Fruit fly (Drosophila melanogaster) whole organism, embryonic: ENCODE results near the gene MSAmiP.

Source experiments
- ATbp ChIP-seq: fragments of 200-800 bp; sonication (Bioruptor generic); optimal IDR thresholded peaks from 2 replicates; lab custom pipeline; 2017; ENCODE audit warnings: missing biosample characterization, mild to moderate bottlenecking, missing genetic modification characterization, missing genetic modification reagents
- Atf6 ChIP-seq: fragments of 200-800 bp; sonication (Bioruptor generic); IDR thresholded peaks from 2 replicates; pipeline ENCODE4 v1.3.6; 2022; ENCODE audit warnings: missing biosample characterization, missing genetic modification characterization
- CG10366 ChIP-seq: fragments of 200-800 bp; sonication (Bioruptor generic); IDR thresholded peaks from 2 replicates; pipeline ENCODE4 v1.3.6; 2022; ENCODE audit warnings: missing biosample characterization, missing genetic modification characterization
- CG10462 ChIP-seq: fragments of 200-800 bp; sonication (Bioruptor generic); optimal IDR thresholded peaks from 2 replicates; lab custom pipeline; 2016; ENCODE audit warnings: missing biosample characterization, missing genetic modification characterization
- CG12942 ChIP-seq: fragments of 200-800 bp; sonication (Bioruptor generic); optimal IDR thresholded peaks from 3 replicates; lab custom pipeline; 2016; ENCODE audit warnings: missing biosample characterization, missing genetic modification characterization
- CG15696 ChIP-seq: fragments of 200-800 bp; sonication (Bioruptor generic); optimal IDR thresholded peaks from 2 replicates; lab custom pipeline; 2019; ENCODE audit warnings: missing biosample characterization, mild to moderate bottlenecking, missing genetic modification characterization, moderate library complexity
- CG17328 ChIP-seq: fragments of 200-800 bp; sonication (Bioruptor generic); IDR thresholded peaks from 2 replicates; pipeline ENCODE4 v1.3.6; 2022; ENCODE audit warnings: missing biosample characterization, missing genetic modification characterization
- CG17829 ChIP-seq: fragments of 200-800 bp; optimal IDR thresholded peaks from 2 replicates; lab custom pipeline; 2019; ENCODE audit warnings: missing biosample characterization, mild to moderate bottlenecking, missing genetic modification characterization, moderate library complexity
- CG2129 ChIP-seq: fragments of 200-800 bp; sonication (Bioruptor generic); IDR thresholded peaks from 2 replicates; pipeline ENCODE4 v1.3.6; 2022; ENCODE audit warnings: missing biosample characterization, missing genetic modification characterization; ENCODE audit not compliant: partially characterized antibody
- CG2199 ChIP-seq: fragments of 200-800 bp; sonication (Bioruptor generic); IDR thresholded peaks from 3 replicates; pipeline ENCODE4 v1.3.6; 2022; ENCODE audit warnings: missing biosample characterization, missing genetic modification characterization
- CG4282 ChIP-seq: fragments of 200-800 bp; sonication (Bioruptor generic); optimal IDR thresholded peaks from 2 replicates; lab custom pipeline; 2016; ENCODE audit warnings: missing biosample characterization, missing genetic modification characterization
- CG5245 ChIP-seq: fragments of 200-800 bp; sonication (Bioruptor generic); optimal IDR thresholded peaks from 3 replicates; lab custom pipeline; 2016; ENCODE audit warnings: missing biosample characterization, missing genetic modification characterization
- CG5953 ChIP-seq: fragments of 200-800 bp; sonication (Bioruptor generic); IDR thresholded peaks from 2 replicates; pipeline ENCODE4 v1.3.6; 2022; ENCODE audit warnings: missing biosample characterization, missing genetic modification characterization
- CG7987 ChIP-seq: fragments of 200-800 bp; sonication (Bioruptor generic); optimal IDR thresholded peaks from 2 replicates; lab custom pipeline; 2018; ENCODE audit warnings: missing biosample characterization, mild to moderate bottlenecking, missing genetic modification characterization, moderate library complexity
- CG8089 ChIP-seq: fragments of 200-800 bp; sonication (Bioruptor generic); optimal IDR thresholded peaks from 3 replicates; lab custom pipeline; 2016; ENCODE audit warnings: missing biosample characterization, missing genetic modification characterization
- CG8924 ChIP-seq: fragments of 200-800 bp; optimal IDR thresholded peaks from 3 replicates; lab custom pipeline; 2019; ENCODE audit warnings: missing biosample characterization, mild to moderate bottlenecking, missing genetic modification characterization, moderate library complexity
- CG8944 ChIP-seq: fragments of 200-800 bp; sonication (Bioruptor generic); optimal IDR thresholded peaks from 3 replicates; lab custom pipeline; 2016; ENCODE audit warnings: missing biosample characterization, missing genetic modification characterization
- Camta ChIP-seq: fragments of 200-800 bp; sonication (Bioruptor generic); optimal IDR thresholded peaks from 2 replicates; lab custom pipeline; 2016; ENCODE audit warnings: missing biosample characterization, missing genetic modification characterization
- CkIIα-i1 ChIP-seq: fragments of 200-800 bp; sonication (Bioruptor generic); IDR thresholded peaks from 2 replicates; pipeline ENCODE4 v1.3.6; 2022; ENCODE audit warnings: missing biosample characterization, missing genetic modification characterization
- Dll ChIP-seq: fragments of 200-800 bp; sonication (Bioruptor generic); IDR thresholded peaks from 4 replicates; pipeline ENCODE4 v1.3.6; 2022; ENCODE audit warnings: missing biosample characterization, missing genetic modification characterization; ENCODE audit not compliant: partially characterized antibody
- Eip74EF ChIP-seq, 2 experiments: fragments of 200-800 bp in 1 of 2; fragments of >200 bp in 1 of 2; sonication (Bioruptor generic) in 1 of 2; optimal IDR thresholded peaks; 2 replicates each; lab custom pipeline; 2017 to 2019; ENCODE audit warnings: missing biosample characterization in 2 of 2, missing genetic modification characterization in 2 of 2, mild to moderate bottlenecking in 1 of 2, moderate library complexity in 1 of 2
- Fer3 ChIP-seq: fragments of 200-800 bp; sonication (Bioruptor generic); optimal IDR thresholded peaks from 2 replicates; lab custom pipeline; 2018; ENCODE audit warnings: missing biosample characterization, mild to moderate bottlenecking, missing genetic modification characterization, moderate library complexity
- GATAe ChIP-seq: fragments of 200-800 bp; sonication (Bioruptor generic); conservative IDR thresholded peaks from 2 replicates; pipeline ENCODE4 v1.3.6; 2022; ENCODE audit warnings: missing biosample characterization, missing genetic modification characterization
- Lhr ChIP-seq: fragments of 200-800 bp; sonication (Bioruptor generic); optimal IDR thresholded peaks from 3 replicates; lab custom pipeline; 2017; ENCODE audit warnings: mild to moderate bottlenecking, missing biosample characterization, missing genetic modification reagents, missing genetic modification characterization
- MBD-R2 ChIP-seq: fragments of 200-800 bp; sonication (Bioruptor generic); IDR thresholded peaks from 2 replicates; pipeline ENCODE4 v1.3.6; 2022; ENCODE audit warnings: missing biosample characterization, missing genetic modification characterization
- NC2β ChIP-seq: fragments of 200-800 bp; sonication (Bioruptor generic); optimal IDR thresholded peaks from 2 replicates; lab custom pipeline; 2016; ENCODE audit warnings: missing biosample characterization, missing genetic modification characterization
- NFAT ChIP-seq: fragments of 200-800 bp; sonication (Bioruptor generic); IDR thresholded peaks from 2 replicates; pipeline ENCODE4 v1.3.6; 2022; ENCODE audit warnings: missing biosample characterization, missing genetic modification characterization
- Pdp1 ChIP-seq, 2 experiments: fragments of 200-800 bp; sonication (Bioruptor generic); optimal IDR thresholded peaks; 3 replicates each; lab custom pipeline; 2016; ENCODE audit warnings: missing biosample characterization in 2 of 2, missing genetic modification characterization in 2 of 2, mild to moderate bottlenecking in 1 of 2, moderate library complexity in 1 of 2
- Ravus ChIP-seq: fragments of 200-800 bp; sonication (Bioruptor generic); IDR thresholded peaks from 2 replicates; pipeline ENCODE4 v1.3.6; 2022; ENCODE audit warnings: missing biosample characterization, missing genetic modification characterization
- Six4 ChIP-seq: fragments of 200-800 bp; sonication (Bioruptor generic); optimal IDR thresholded peaks from 2 replicates; lab custom pipeline; 2016; ENCODE audit warnings: missing biosample characterization, missing genetic modification characterization
- Vsx1 ChIP-seq: fragments of 200-800 bp; sonication (Bioruptor generic); optimal IDR thresholded peaks from 2 replicates; lab custom pipeline; 2017; ENCODE audit warnings: missing biosample characterization, mild to moderate bottlenecking, missing genetic modification characterization, missing genetic modification reagents
- YL-1 ChIP-seq: fragments of 200-800 bp; sonication (Bioruptor generic); optimal IDR thresholded peaks from 3 replicates; lab custom pipeline; 2017; ENCODE audit warnings: missing biosample characterization, mild to moderate bottlenecking, missing genetic modification characterization
- crp ChIP-seq, 2 experiments: fragments of 200-800 bp; sonication (Bioruptor generic); optimal IDR thresholded peaks; 2 replicates in 1 of 2; 3 replicates in 1 of 2; lab custom pipeline; 2017; ENCODE audit warnings: missing biosample characterization in 2 of 2, missing genetic modification characterization in 2 of 2, mild to moderate bottlenecking in 1 of 2, moderate library complexity in 1 of 2
- esg ChIP-seq: fragments of 200-800 bp; sonication (Bioruptor generic); conservative IDR thresholded peaks from 2 replicates; pipeline ENCODE4 v1.3.6; 2022; ENCODE audit warnings: missing biosample characterization, missing genetic modification characterization
- ewg ChIP-seq: fragments of 200-800 bp; sonication (Bioruptor generic); optimal IDR thresholded peaks from 3 replicates; lab custom pipeline; 2017; ENCODE audit warnings: mild to moderate bottlenecking, missing biosample characterization, missing genetic modification reagents, missing genetic modification characterization
- fru ChIP-seq: fragments of >200 bp; optimal IDR thresholded peaks from 2 replicates; lab custom pipeline; 2017
- gcm2 ChIP-seq: fragments of 200-800 bp; sonication (Bioruptor generic); optimal IDR thresholded peaks from 2 replicates; lab custom pipeline; 2016; ENCODE audit warnings: missing biosample characterization, missing genetic modification characterization
- insv ChIP-seq, 2 experiments: fragments of 200-800 bp; sonication (Bioruptor generic); optimal IDR thresholded peaks; 3 replicates each; lab custom pipeline; 2016 to 2018; ENCODE audit warnings: missing biosample characterization in 2 of 2, missing genetic modification characterization in 2 of 2
- pho ChIP-seq: fragments of 200-800 bp; sonication (Bioruptor generic); optimal IDR thresholded peaks from 2 replicates; lab custom pipeline; 2016; ENCODE audit warnings: missing biosample characterization, missing genetic modification characterization
- phol ChIP-seq: fragments of 200-800 bp; sonication (Bioruptor generic); optimal IDR thresholded peaks from 3 replicates; lab custom pipeline; 2018; ENCODE audit warnings: missing biosample characterization, mild to moderate bottlenecking, missing genetic modification characterization, moderate library complexity
- sd ChIP-seq: fragments of 200-800 bp; sonication (Bioruptor generic); optimal IDR thresholded peaks from 3 replicates; lab custom pipeline; 2018; ENCODE audit warnings: missing biosample characterization, mild to moderate bottlenecking, missing genetic modification characterization, moderate library complexity
- sim ChIP-seq: fragments of 200-800 bp; sonication (Bioruptor generic); IDR thresholded peaks from 2 replicates; pipeline ENCODE4 v1.3.6; 2022; ENCODE audit warnings: missing biosample characterization, missing genetic modification characterization
- slou ChIP-seq: fragments of 200-800 bp; sonication (Bioruptor generic); optimal IDR thresholded peaks from 3 replicates; lab custom pipeline; 2016; ENCODE audit warnings: missing biosample characterization, missing genetic modification characterization
- sug ChIP-seq: fragments of 200-800 bp; optimal IDR thresholded peaks from 2 replicates; lab custom pipeline; 2019; ENCODE audit warnings: missing biosample characterization, mild to moderate bottlenecking, missing genetic modification characterization, moderate library complexity
- tap ChIP-seq: fragments of 200-800 bp; optimal IDR thresholded peaks from 3 replicates; lab custom pipeline; 2019; ENCODE audit warnings: missing biosample characterization, mild to moderate bottlenecking, missing genetic modification characterization, moderate library complexity
- tna ChIP-seq: fragments of 200-800 bp; sonication (Bioruptor generic); IDR thresholded peaks from 2 replicates; pipeline ENCODE4 v1.3.6; 2022; ENCODE audit warnings: missing biosample characterization, missing genetic modification characterization; ENCODE audit not compliant: partially characterized antibody
- unpg ChIP-seq: fragments of 200-800 bp; sonication (Bioruptor generic); optimal IDR thresholded peaks from 3 replicates; lab custom pipeline; 2018; ENCODE audit warnings: missing biosample characterization, mild to moderate bottlenecking, missing genetic modification characterization, moderate library complexity
- vnd ChIP-seq: fragments of 200-800 bp; sonication (Bioruptor generic); IDR thresholded peaks from 3 replicates; pipeline ENCODE4 v1.3.6; 2022; ENCODE audit warnings: missing biosample characterization, missing genetic modification characterization; ENCODE audit not compliant: partially characterized antibody
- vvl ChIP-seq: fragments of 200-800 bp; sonication (Bioruptor generic); IDR thresholded peaks from 2 replicates; pipeline ENCODE4 v1.3.6; 2022; ENCODE audit warnings: missing biosample characterization, missing genetic modification characterization
- zf30C ChIP-seq: fragments of 200-800 bp; sonication (Bioruptor generic); optimal IDR thresholded peaks from 3 replicates; lab custom pipeline; 2018; ENCODE audit warnings: missing biosample characterization, mild to moderate bottlenecking, missing genetic modification characterization

MSAmiP gene

dm6 chr3R:16798516-16799040 lies 97.5 kb downstream of the MSAmiP start (continued):
- no peak for TF ChIP-seq Dll (GFP tag; lab: Robert Waterston, UW)
- peak; percentile 88 for TF ChIP-seq phol
- peak; percentile 90 for TF ChIP-seq Six4
- TF ChIP-seq CG17829: peak; percentile 83
- TF ChIP-seq fru: no peak
- peak; percentile 82 for TF ChIP-seq CG12942
- TF ChIP-seq CG2199 (GFP tag; lab: Robert Waterston, UW): peak; percentile 99
- no peak for TF ChIP-seq Eip74EF (GFP tag; optimal IDR thresholded peaks at IDR 0.05; lab: Kevin White, UChicago)
- peak; percentile 11 for TF ChIP-seq sd (tag; lab: Kevin White, UChicago)
- peak; percentile 88 for TF ChIP-seq gcm2 (GFP tag; lab: Kevin White, UChicago)
- peak; percentile 55 for TF ChIP-seq YL-1
- peak; percentile 90 for TF ChIP-seq pho (GFP tag; lab: Kevin White, UChicago)
- TF ChIP-seq CG8944 (GFP tag; lab: Kevin White, UChicago): peak; percentile 97
- TF ChIP-seq sug (tag; lab: Kevin White, UChicago): peak; percentile 82
- peak; percentile 96 for TF ChIP-seq NFAT (GFP tag; lab: Robert Waterston, UW)
- peak; percentile 95 for TF ChIP-seq CG8089 (GFP tag; lab: Kevin White, UChicago)
- peak; percentile 80 for TF ChIP-seq CG4282
- TF ChIP-seq CG15696: peak; percentile 95
- TF ChIP-seq CG17328 (GFP tag; lab: Robert Waterston, UW): peak; percentile 88
- TF ChIP-seq tap: peak; percentile 71
- peak; percentile 43 for TF ChIP-seq Ravus
- peak; percentile 98 for TF ChIP-seq CG7987 (GFP tag; lab: Kevin White, UChicago)
- peak; percentile 99 for TF ChIP-seq CG5245
- peak; percentile 16 for TF ChIP-seq zf30C (GFP tag; lab: Kevin White, UChicago)
- no peak for TF ChIP-seq CG2129 (GFP tag; lab: Robert Waterston, UW)
- TF ChIP-seq CkIIα-i1 (GFP tag; lab: Robert Waterston, UW): no peak
- TF ChIP-seq CG5953 (GFP tag; lab: Robert Waterston, UW): peak; percentile 91
- no peak for TF ChIP-seq slou (GFP tag; lab: Kevin White, UChicago)
- TF ChIP-seq CG10366 (GFP tag; lab: Robert Waterston, UW): peak; percentile 77
- peak; percentile 61 for TF ChIP-seq sim (GFP tag; lab: Robert Waterston, UW)
- TF ChIP-seq CG8924 (tag; lab: Kevin White, UChicago): peak; percentile 55
- peak; percentile 61 for TF ChIP-seq CG10462
- TF ChIP-seq Lhr: peak; percentile 94
- TF ChIP-seq vnd (GFP tag; lab: Robert Waterston, UW): no peak
- no peak; the same call in 1 of the 2 replicates for TF ChIP-seq GATAe (GFP tag; lab: Robert Waterston, UW)
- TF ChIP-seq ATbp (GFP tag; lab: Kevin White, UChicago): peak; percentile 72
- TF ChIP-seq crp (GFP tag; optimal IDR thresholded peaks at IDR 0.05; lab: Kevin White, UChicago): peak in 1 of 2 experiments; percentile 57
- peak; percentile 64 for TF ChIP-seq esg (GFP tag; lab: Robert Waterston, UW)
- peak; percentile 89 for TF ChIP-seq ewg
- TF ChIP-seq NC2β (GFP tag; lab: Kevin White, UChicago): peak; percentile 93
- peak; percentile 89 for TF ChIP-seq Fer3 (tag; lab: Kevin White, UChicago)
- peak; percentile 30 for TF ChIP-seq Vsx1 (GFP tag; lab: Kevin White, UChicago)
- TF ChIP-seq vvl (GFP tag; lab: Robert Waterston, UW): peak; percentile 93
- TF ChIP-seq unpg: peak; percentile 77
- TF ChIP-seq Atf6 (GFP tag; lab: Robert Waterston, UW): peak; percentile 81
- TF ChIP-seq insv (GFP tag; optimal IDR thresholded peaks at IDR 0.05; lab: Kevin White, UChicago): peak in 1 of 2 experiments; percentile 79
- peak; percentile 96 for TF ChIP-seq Camta (GFP tag; lab: Kevin White, UChicago)
- TF ChIP-seq tna: no peak
- peak; percentile 52; the same call in 1 of the 2 replicates for TF ChIP-seq MBD-R2 (GFP tag; lab: Robert Waterston, UW)
- peak; percentile 90 to 93 for TF ChIP-seq Pdp1 (GFP tag; optimal IDR thresholded peaks at IDR 0.05; lab: Kevin White, UChicago)
